Worm (Caenorhabditis elegans) whole organism, young adult: ENCODE measurements around the gene str-84.

Source experiments
- B0019.2 ChIP-seq: fragments of 200-800 bp; sonication (Bioruptor generic); conservative IDR thresholded peaks from 2 replicates; pipeline ENCODE4 v1.3.6; 2022; ENCODE audit warnings: missing genetic modification reagents, missing genetic modification characterization, missing compliant biosample characterization
- B0261.1 ChIP-seq: sonication (generic microtip); optimal IDR thresholded peaks from 2 replicates; lab custom pipeline; 2016; ENCODE audit warnings: mild to moderate bottlenecking, missing genetic modification characterization, moderate library complexity, missing compliant biosample characterization
- C17E4.6 ChIP-seq: fragments of 200-800 bp; sonication (Bioruptor generic); IDR thresholded peaks from 2 replicates; pipeline ENCODE4 v1.3.6; 2022; ENCODE audit warnings: missing genetic modification reagents, missing genetic modification characterization, missing compliant biosample characterization
- F39B2.1 ChIP-seq: fragments of 200-800 bp; sonication (Bioruptor generic); IDR thresholded peaks from 2 replicates; pipeline ENCODE4 v1.3.6; 2022; ENCODE audit warnings: missing genetic modification reagents, missing genetic modification characterization, missing compliant biosample characterization
- dpff-1 ChIP-seq: sonication (generic microtip); optimal IDR thresholded peaks from 2 replicates; lab custom pipeline; 2017; ENCODE audit warnings: mild to moderate bottlenecking, missing genetic modification characterization, missing compliant biosample characterization
- repo-1 ChIP-seq: sonication (generic microtip); optimal IDR thresholded peaks from 2 replicates; lab custom pipeline; 2017; ENCODE audit warnings: mild to moderate bottlenecking, missing genetic modification characterization, missing compliant biosample characterization
- tbp1 ChIP-seq: fragments of 200-800 bp; sonication (Bioruptor generic); optimal IDR thresholded peaks from 2 replicates; lab custom pipeline; 2018; ENCODE audit warnings: mild to moderate bottlenecking, missing genetic modification characterization, missing compliant biosample characterization

- TF ChIP-seq B0019.2 (GFP tag; lab: Robert Waterston, UW): no peak
- TF ChIP-seq F39B2.1: no peak
- no peak for TF ChIP-seq C17E4.6 (GFP tag; lab: Robert Waterston, UW)
- TF ChIP-seq dpff-1 (tag; lab: Kevin White, UChicago): no peak
- no peak for TF ChIP-seq repo-1
- TF ChIP-seq B0261.1 (tag; lab: Kevin White, UChicago): no peak
- TF ChIP-seq tbp1 (GFP tag; lab: Kevin White, UChicago): no peak
Observed at ce11 chrV:8964055-8964758, 16.5 kb downstream of the str-84 start, which contains the start of gene nhr-44.
